Worm (Caenorhabditis elegans): ENCODE measurements around the gene sru-44.

Gene sru-44

DNA sequence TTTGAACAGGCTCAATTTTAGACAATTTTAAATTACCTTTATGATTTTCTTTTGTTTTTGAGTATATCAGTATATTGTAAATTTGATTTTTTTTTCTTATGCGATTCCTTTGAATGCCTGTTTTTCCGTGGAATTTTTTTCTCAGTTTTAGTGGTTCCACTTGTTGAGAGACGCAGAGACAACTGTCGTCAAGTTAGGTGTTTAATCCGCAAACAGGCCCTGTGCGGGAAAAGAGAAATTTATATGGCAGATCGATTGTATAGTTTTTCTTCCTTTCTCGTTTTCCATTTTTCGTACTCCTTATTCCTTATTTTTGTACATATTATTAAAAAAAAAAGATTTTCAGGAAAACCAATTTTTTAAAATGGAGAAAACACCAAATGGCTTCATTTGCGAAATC, 31.3 kb upstream of the sru-44 start, which contains the start of gene F36D3.1 (continued):
- TF ChIP-seq lir-3 (tag; optimal IDR thresholded peaks at IDR 0.05; ENCODE audit: poor library complexity) = no peak
- TF ChIP-seq ztf-11 (tag; optimal IDR thresholded peaks at IDR 0.05) = no peak
- TF ChIP-seq ceh-88 (GFP tag; IDR thresholded peaks at IDR 0.05) = no peak
- peak; percentile 58 for TF ChIP-seq nhr-47 (tag; optimal IDR thresholded peaks at IDR 0.05)
- no peak for TF ChIP-seq C04F5.9 (tag; optimal IDR thresholded peaks at IDR 0.05)
- no peak for TF ChIP-seq mab-9 (GFP tag; IDR thresholded peaks at IDR 0.05)
- no peak for TF ChIP-seq hlh-4 (tag; optimal IDR thresholded peaks at IDR 0.05)
- no peak for TF ChIP-seq unc-98 (GFP tag; IDR thresholded peaks at IDR 0.05)
- no peak for TF ChIP-seq aly-2 (tag; optimal IDR thresholded peaks at IDR 0.05)
- no peak for TF ChIP-seq ztf-4 (tag; optimal IDR thresholded peaks at IDR 0.05)
- TF ChIP-seq ceh-8 (GFP tag; optimal IDR thresholded peaks at IDR 0.05) = no peak
- TF ChIP-seq fos-1 (tag; optimal IDR thresholded peaks at IDR 0.05) = no peak
- no peak for TF ChIP-seq nhr-71 (tag; optimal IDR thresholded peaks at IDR 0.05)
- no peak for TF ChIP-seq fkh-4 (tag; optimal IDR thresholded peaks at IDR 0.05; ENCODE audit: borderline replicate concordance)
- no peak for TF ChIP-seq pqm-1 (tag; optimal IDR thresholded peaks at IDR 0.05)
- TF ChIP-seq fkh-8 (tag; optimal IDR thresholded peaks at IDR 0.05) = no peak
- no peak for TF ChIP-seq hlh-17 (GFP tag; optimal IDR thresholded peaks at IDR 0.05; ENCODE audit: borderline replicate concordance)
- no peak for TF ChIP-seq egl-13 (tag; optimal IDR thresholded peaks at IDR 0.05)
- TF ChIP-seq nhr-28 (tag; optimal IDR thresholded peaks at IDR 0.05) = no peak
- TF ChIP-seq C34B4.2 (tag; optimal IDR thresholded peaks at IDR 0.05) = no peak
- TF ChIP-seq sptf-1 (tag; optimal IDR thresholded peaks at IDR 0.05) = no peak
- TF ChIP-seq unc-62 (GFP tag; optimal IDR thresholded peaks at IDR 0.05) = no peak
- TF ChIP-seq nhr-19 (GFP tag; conservative IDR thresholded peaks at IDR 0.05) = peak; percentile 26; the same call in 1 of the 2 replicates
- TF ChIP-seq elt-3 (tag; optimal IDR thresholded peaks at IDR 0.05) = no peak
- TF ChIP-seq ama-1 (optimal IDR thresholded peaks at IDR 0.05) = no peak
- TF ChIP-seq lin-35 (GFP tag; optimal IDR thresholded peaks at IDR 0.05) = peak; percentile 78 to 92
- no peak for TF ChIP-seq nhr-77 (tag; optimal IDR thresholded peaks at IDR 0.05)
- TF ChIP-seq nhr-237 (tag; optimal IDR thresholded peaks at IDR 0.05) = no peak
- TF ChIP-seq zip-4 (GFP tag; optimal IDR thresholded peaks at IDR 0.05) = no peak
- no peak for TF ChIP-seq pag-3 (tag; optimal IDR thresholded peaks at IDR 0.05; ENCODE audit: borderline replicate concordance, insufficient read depth)
- peak; percentile 15 for TF ChIP-seq nhr-90 (tag; optimal IDR thresholded peaks at IDR 0.05; ENCODE audit: poor library complexity)
- no peak for TF ChIP-seq fkh-10 (GFP tag; optimal IDR thresholded peaks at IDR 0.05)
- TF ChIP-seq ceh-82 (tag; optimal IDR thresholded peaks at IDR 0.05) = peak; percentile 17 to 49 (median 28)

DNA sequence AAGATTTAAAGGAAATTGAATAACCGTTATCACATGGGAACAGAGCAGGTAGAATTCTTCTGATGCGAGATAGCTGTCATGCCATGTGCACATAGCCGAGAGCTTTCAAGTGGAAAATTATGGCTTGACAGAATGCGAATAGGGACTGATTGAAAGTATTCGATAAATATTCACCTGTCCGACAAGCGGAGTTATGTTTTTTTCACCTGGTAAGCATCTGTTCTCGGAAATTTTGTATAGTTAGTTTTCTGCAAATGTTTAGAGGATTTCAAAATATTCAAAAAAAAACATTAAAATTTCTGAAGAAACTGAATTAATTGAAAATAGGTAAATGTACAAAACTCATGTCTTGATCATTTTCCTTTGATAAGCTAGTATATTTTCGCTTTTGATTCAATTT, 29.8 kb upstream of the sru-44 start, which contains the start of gene srh-136:
Gene srh-136 (minus strand): TSS at position 93 of the 400 bp plus-strand sequence.
- TF ChIP-seq hlh-4 (tag; optimal IDR thresholded peaks at IDR 0.05) (peak; percentile 93), fkh-8 (tag; optimal IDR thresholded peaks at IDR 0.05) (peak; percentile 4), snpc-4 (tag; optimal IDR thresholded peaks at IDR 0.05) (no peak)

DNA sequence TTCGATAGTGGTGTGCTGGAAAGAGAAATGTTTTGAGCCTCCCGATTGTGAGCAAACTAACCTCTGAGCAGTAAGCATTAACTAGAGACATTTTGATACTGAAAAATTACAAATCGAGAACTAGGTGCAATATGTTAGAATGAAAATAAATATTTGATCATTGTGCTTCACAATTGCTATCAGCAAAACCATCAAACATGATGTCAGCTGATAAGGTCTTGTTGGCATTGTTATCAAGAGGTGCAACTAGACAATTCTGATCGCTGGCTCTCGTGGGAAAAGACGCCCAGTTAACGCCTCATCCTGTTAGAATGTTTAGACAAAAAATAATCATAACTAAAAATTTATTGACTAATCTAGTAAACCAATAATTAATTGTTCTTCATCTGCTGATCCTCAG, 26.6 kb upstream of the sru-44 start, which contains the start of gene comt-2:
Gene comt-2 (minus strand): TSS at position 131 of the 400 bp plus-strand sequence.
- no peak for TF ChIP-seq rnt-1 (tag; optimal IDR thresholded peaks at IDR 0.05)
- peak in 1 of 2 experiments; percentile 26 for TF ChIP-seq lin-35 (GFP tag; optimal IDR thresholded peaks at IDR 0.05)
- no peak for TF ChIP-seq hpl-2 (GFP tag; optimal IDR thresholded peaks at IDR 0.05)
- TF ChIP-seq fkh-10 (GFP tag; optimal IDR thresholded peaks at IDR 0.05) = no peak
- peak; percentile 80 for TF ChIP-seq elt-2 (tag; optimal IDR thresholded peaks at IDR 0.05)
- TF ChIP-seq mef-2 (tag; optimal IDR thresholded peaks at IDR 0.05) = no peak
- TF ChIP-seq nhr-76 (tag; optimal IDR thresholded peaks at IDR 0.05) = no peak
- TF ChIP-seq nhr-20 (tag; optimal IDR thresholded peaks at IDR 0.05) = peak; percentile 25
